Worm (Caenorhabditis elegans): ENCODE data around the gene srbc-51.

- TF ChIP-seq R02D3.7 (tag; optimal IDR thresholded peaks at IDR 0.05) (no peak), ceh-82 (tag; optimal IDR thresholded peaks at IDR 0.05) (no peak), ceh-16 (tag; optimal IDR thresholded peaks at IDR 0.05) (no peak), elt-1 (tag; optimal IDR thresholded peaks at IDR 0.05) (no peak), nhr-237 (tag; optimal IDR thresholded peaks at IDR 0.05) (no peak), pha-4 (tag; optimal IDR thresholded peaks at IDR 0.05) (no peak), nhr-12 (tag; optimal IDR thresholded peaks at IDR 0.05) (no peak), ceh-28 (tag; optimal IDR thresholded peaks at IDR 0.05) (no peak), nhr-76 (tag; optimal IDR thresholded peaks at IDR 0.05) (no peak)
Observed at ce11 chrV:15872273-15872672, 46.1 kb downstream of the srbc-51 start, which contains the start of gene str-56.
